Worm (Caenorhabditis elegans) whole organism, mixed stage, embryonic: ENCODE results near the gene sir-2.1.

Source experiments
- blmp-1 ChIP-seq: fragments of 150-350 bp; optimal IDR thresholded peaks from 2 replicates; lab custom pipeline; 2014; ENCODE audit warnings: missing biosample characterization, missing genetic modification characterization
- ceh-43 ChIP-seq: fragments of 200-800 bp; sonication (Bioruptor generic); optimal IDR thresholded peaks from 2 replicates; lab custom pipeline; 2018; ENCODE audit warnings: mild to moderate bottlenecking, missing genetic modification characterization, moderate library complexity, missing compliant biosample characterization
- elt-1 ChIP-seq: sonication (generic microtip); optimal IDR thresholded peaks from 2 replicates; lab custom pipeline; 2017; ENCODE audit warnings: missing genetic modification characterization, mild to moderate bottlenecking, missing compliant biosample characterization, antibody characterized with exemption, moderate library complexity, borderline replicate concordance; ENCODE audit not compliant: insufficient read depth
- elt-3 ChIP-seq: fragments of 150-350 bp; optimal IDR thresholded peaks from 2 replicates; lab custom pipeline; 2014; ENCODE audit warnings: missing biosample characterization, missing genetic modification characterization
- flh-1 ChIP-seq: fragments of 200-800 bp; sonication (Bioruptor generic); optimal IDR thresholded peaks from 2 replicates; lab custom pipeline; 2018; ENCODE audit warnings: mild to moderate bottlenecking, missing genetic modification characterization, moderate library complexity, missing compliant biosample characterization
- hlh-1 ChIP-seq: fragments of 150-350 bp; optimal IDR thresholded peaks from 2 replicates; lab custom pipeline; 2014; ENCODE audit warnings: missing biosample characterization, missing genetic modification reagents, missing genetic modification characterization
- lsy-2 ChIP-seq: fragments of 150-350 bp; optimal IDR thresholded peaks from 2 replicates; lab custom pipeline; 2014; ENCODE audit warnings: missing biosample characterization, missing genetic modification characterization
- mep-1 ChIP-seq: fragments of 150-350 bp; optimal IDR thresholded peaks from 2 replicates; lab custom pipeline; 2017; ENCODE audit warnings: missing biosample characterization, missing genetic modification reagents, missing genetic modification characterization, inconsistent platforms
- nhr-12 ChIP-seq: fragments of 150-350 bp; optimal IDR thresholded peaks from 2 replicates; lab custom pipeline; 2014; ENCODE audit warnings: missing biosample characterization, missing genetic modification characterization
- nhr-2 ChIP-seq: fragments of 150-350 bp; optimal IDR thresholded peaks from 2 replicates; lab custom pipeline; 2014; ENCODE audit warnings: missing biosample characterization, missing genetic modification characterization
- snpc-4 ChIP-seq: fragments of 150-350 bp; optimal IDR thresholded peaks from 2 replicates; lab custom pipeline; 2014; ENCODE audit warnings: missing biosample characterization, missing genetic modification characterization
- ztf-11 ChIP-seq: fragments of 150-350 bp; optimal IDR thresholded peaks from 2 replicates; lab custom pipeline; 2014; ENCODE audit warnings: missing biosample characterization, missing genetic modification characterization

DNA sequence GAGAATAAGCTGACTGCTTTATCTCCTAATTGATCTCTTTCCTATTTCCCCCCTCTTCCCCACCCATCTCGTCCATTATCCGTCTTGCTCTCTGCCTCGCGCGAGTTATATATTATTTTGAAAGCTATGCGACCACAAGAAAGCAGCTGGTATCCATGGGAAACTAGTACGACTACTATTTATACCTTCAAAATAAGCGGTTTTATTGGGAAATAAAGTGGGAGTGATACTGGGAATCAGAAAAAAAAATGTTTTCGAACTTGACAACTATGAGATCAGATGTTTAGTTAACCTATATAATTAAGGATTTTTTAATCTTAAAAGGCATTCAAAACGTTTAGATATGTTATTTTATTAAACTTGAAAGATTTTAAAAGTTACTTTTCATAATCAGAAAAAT lies 26.3 kb downstream of the sir-2.1 start:
- TF ChIP-seq hlh-1 (no peak), lsy-2 (tag; lab: Kevin White, UChicago) (no peak), nhr-12 (tag; lab: Kevin White, UChicago) (no peak), ztf-11 (no peak), nhr-2 (tag; lab: Kevin White, UChicago) (no peak), blmp-1 (tag; lab: Kevin White, UChicago) (no peak), mep-1 (no peak), snpc-4 (tag; lab: Kevin White, UChicago) (no peak), flh-1 (GFP tag; lab: Kevin White, UChicago) (no peak), elt-1 (tag; lab: Kevin White, UChicago) (no peak), elt-3 (tag; lab: Kevin White, UChicago) (no peak), ceh-43 (GFP tag; lab: Kevin White, UChicago) (no peak)
